Fruit fly (Drosophila melanogaster): Measurements from ENCODE around the gene RhoGAP102A.

- TF ChIP-seq CG14655 (GFP tag; optimal IDR thresholded peaks at IDR 0.05) (no peak), D1 (tag; optimal IDR thresholded peaks at IDR 0.05) (no peak), CG9948 (tag; optimal IDR thresholded peaks at IDR 0.05) (no peak)
Measured at dm6 chr4:231185-231584, 23.6 kb upstream of the RhoGAP102A start.

All from whole organism, pupa.